Worm (Caenorhabditis elegans) whole organism, early embryonic: ENCODE measurements around the gene B0432.7.

ENCODE experiments used
- B0310.2 ChIP-seq: sonication (generic microtip); optimal IDR thresholded peaks from 2 replicates; lab custom pipeline; 2016; ENCODE audit warnings: mild to moderate bottlenecking, missing genetic modification characterization, missing compliant biosample characterization
- F13C5.2 ChIP-seq: sonication (generic microtip); optimal IDR thresholded peaks from 2 replicates; lab custom pipeline; 2017; ENCODE audit warnings: mild to moderate bottlenecking, missing genetic modification characterization, inconsistent platforms, missing compliant biosample characterization
- aly-1 ChIP-seq: sonication (generic microtip); optimal IDR thresholded peaks from 2 replicates; lab custom pipeline; 2016; ENCODE audit warnings: missing genetic modification characterization, missing compliant biosample characterization
- ama-1 ChIP-seq: fragments of 150-350 bp; optimal IDR thresholded peaks from 2 replicates; lab custom pipeline; 2014
- ceh-13 ChIP-seq: fragments of 200-800 bp; sonication (Bioruptor generic); optimal IDR thresholded peaks from 2 replicates; lab custom pipeline; 2018; ENCODE audit warnings: mild to moderate bottlenecking, missing genetic modification characterization, missing compliant biosample characterization
- ceh-36 ChIP-seq: sonication (generic microtip); optimal IDR thresholded peaks from 2 replicates; lab custom pipeline; 2016; ENCODE audit warnings: missing genetic modification characterization, inconsistent platforms, missing compliant biosample characterization
- ets-7 ChIP-seq: sonication (generic microtip); optimal IDR thresholded peaks from 2 replicates; lab custom pipeline; 2016; ENCODE audit warnings: missing genotype, missing genetic modification characterization, missing compliant biosample characterization
- flt-1 ChIP-seq: fragments of 200-800 bp; sonication (Bioruptor generic); IDR thresholded peaks from 2 replicates; pipeline ENCODE4 v1.3.6; 2022; ENCODE audit warnings: missing genetic modification characterization, missing compliant biosample characterization
- hmbx-1 ChIP-seq: sonication (generic microtip); optimal IDR thresholded peaks from 2 replicates; lab custom pipeline; 2016; ENCODE audit warnings: mild to moderate bottlenecking, missing genetic modification characterization, missing compliant biosample characterization
- hmg-4 ChIP-seq: fragments of 200-800 bp; sonication (Bioruptor generic); optimal IDR thresholded peaks from 2 replicates; lab custom pipeline; 2018; ENCODE audit warnings: mild to moderate bottlenecking, missing genetic modification characterization, missing compliant biosample characterization
- hnd-1 ChIP-seq: sonication (generic microtip); optimal IDR thresholded peaks from 2 replicates; lab custom pipeline; 2016; ENCODE audit warnings: missing genetic modification characterization, missing compliant biosample characterization
- pes-1 ChIP-seq: fragments of 200-800 bp; sonication (Bioruptor generic); IDR thresholded peaks from 2 replicates; pipeline ENCODE4 v1.3.6; 2022; ENCODE audit warnings: missing genetic modification reagents, missing genetic modification characterization, missing compliant biosample characterization
- scrt-1 ChIP-seq: fragments of 200-800 bp; sonication (Bioruptor generic); IDR thresholded peaks from 2 replicates; pipeline ENCODE4 v1.3.6; 2022; ENCODE audit warnings: missing genetic modification characterization, missing compliant biosample characterization
- sea-1 ChIP-seq: fragments of 200-800 bp; sonication (Bioruptor generic); conservative IDR thresholded peaks from 2 replicates; pipeline ENCODE4 v1.3.6; 2022; ENCODE audit warnings: missing genetic modification characterization, missing compliant biosample characterization
- tbx-11 ChIP-seq: fragments of 200-800 bp; sonication (Bioruptor generic); IDR thresholded peaks from 2 replicates; pipeline ENCODE4 v1.3.6; 2022; ENCODE audit warnings: missing genetic modification characterization, missing compliant biosample characterization
- tbx-37 ChIP-seq: fragments of 200-800 bp; sonication (Bioruptor generic); conservative IDR thresholded peaks from 2 replicates; pipeline ENCODE4 v1.3.6; 2022; ENCODE audit warnings: missing genetic modification reagents, missing genetic modification characterization, missing compliant biosample characterization
- tra-4 ChIP-seq: sonication (generic microtip); optimal IDR thresholded peaks from 2 replicates; lab custom pipeline; 2017; ENCODE audit warnings: missing genetic modification characterization, missing compliant biosample characterization

B0432.7 gene

DNA sequence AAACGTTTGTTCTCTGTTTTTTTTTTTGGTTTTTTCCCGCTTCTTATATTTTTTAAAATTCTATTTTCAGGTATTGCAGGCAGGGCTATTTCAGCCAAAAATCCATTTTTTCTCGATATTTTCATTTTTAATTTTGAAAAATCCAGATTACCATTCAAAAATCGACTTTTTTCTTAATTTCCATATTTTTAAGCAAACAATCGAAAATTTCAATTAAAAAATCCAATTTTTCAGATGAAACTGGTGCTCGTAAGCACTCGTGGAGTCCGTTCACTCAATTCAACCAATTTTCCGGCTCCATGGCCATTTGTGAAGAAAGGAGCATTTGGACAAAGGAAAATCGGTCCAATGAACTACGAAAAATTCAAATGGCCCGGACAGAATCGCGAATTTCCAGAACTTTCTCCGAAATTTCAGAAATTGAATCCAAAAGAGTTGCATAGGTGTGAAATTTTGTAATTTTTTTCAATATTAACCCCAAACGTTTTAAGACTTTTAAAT is 15.0 kb upstream of the B0432.7 start, which contains the start of gene mrpl-41:
Gene mrpl-41, plus strand, starts transcription at position 235 of the 501 bp plus-strand sequence.
- TF ChIP-seq ets-7 (tag; lab: Kevin White, UChicago) (no peak), ceh-36 (tag; lab: Kevin White, UChicago) (no peak), hmbx-1 (tag; lab: Kevin White, UChicago) (no peak), sea-1 (GFP tag; lab: Robert Waterston, UW) (no peak), B0310.2 (tag; lab: Kevin White, UChicago) (no peak), hmg-4 (GFP tag; lab: Kevin White, UChicago) (no peak), ceh-13 (GFP tag; lab: Kevin White, UChicago) (no peak), tbx-11 (GFP tag; lab: Robert Waterston, UW) (no peak), aly-1 (no peak), tra-4 (no peak), pes-1 (GFP tag; lab: Robert Waterston, UW) (no peak), hnd-1 (tag; lab: Kevin White, UChicago) (no peak), flt-1 (GFP tag; lab: Robert Waterston, UW) (no peak), tbx-37 (no peak), scrt-1 (GFP tag; lab: Robert Waterston, UW) (no peak), ama-1 (lab: Kevin White, UChicago) (no peak), F13C5.2 (tag; lab: Kevin White, UChicago) (no peak)

DNA sequence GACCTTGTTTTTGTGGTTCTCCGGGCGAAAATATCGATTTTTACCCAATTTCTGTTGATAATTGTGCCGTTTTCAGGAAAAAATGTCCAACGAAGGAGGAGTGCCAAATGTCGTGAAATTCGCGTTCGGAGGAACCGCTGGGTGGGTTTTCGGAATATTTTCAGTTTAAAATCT is 12.7 kb upstream of the B0432.7 start, which contains the start of gene misc-1:
Gene misc-1, plus strand, starts transcription at position 75 of the 174 bp plus-strand sequence.
- TF ChIP-seq scrt-1 (GFP tag; lab: Robert Waterston, UW), result no peak
- no peak for TF ChIP-seq ceh-13 (GFP tag; lab: Kevin White, UChicago)
- no peak for TF ChIP-seq tra-4
- no peak for TF ChIP-seq ceh-36 (tag; lab: Kevin White, UChicago)

DNA sequence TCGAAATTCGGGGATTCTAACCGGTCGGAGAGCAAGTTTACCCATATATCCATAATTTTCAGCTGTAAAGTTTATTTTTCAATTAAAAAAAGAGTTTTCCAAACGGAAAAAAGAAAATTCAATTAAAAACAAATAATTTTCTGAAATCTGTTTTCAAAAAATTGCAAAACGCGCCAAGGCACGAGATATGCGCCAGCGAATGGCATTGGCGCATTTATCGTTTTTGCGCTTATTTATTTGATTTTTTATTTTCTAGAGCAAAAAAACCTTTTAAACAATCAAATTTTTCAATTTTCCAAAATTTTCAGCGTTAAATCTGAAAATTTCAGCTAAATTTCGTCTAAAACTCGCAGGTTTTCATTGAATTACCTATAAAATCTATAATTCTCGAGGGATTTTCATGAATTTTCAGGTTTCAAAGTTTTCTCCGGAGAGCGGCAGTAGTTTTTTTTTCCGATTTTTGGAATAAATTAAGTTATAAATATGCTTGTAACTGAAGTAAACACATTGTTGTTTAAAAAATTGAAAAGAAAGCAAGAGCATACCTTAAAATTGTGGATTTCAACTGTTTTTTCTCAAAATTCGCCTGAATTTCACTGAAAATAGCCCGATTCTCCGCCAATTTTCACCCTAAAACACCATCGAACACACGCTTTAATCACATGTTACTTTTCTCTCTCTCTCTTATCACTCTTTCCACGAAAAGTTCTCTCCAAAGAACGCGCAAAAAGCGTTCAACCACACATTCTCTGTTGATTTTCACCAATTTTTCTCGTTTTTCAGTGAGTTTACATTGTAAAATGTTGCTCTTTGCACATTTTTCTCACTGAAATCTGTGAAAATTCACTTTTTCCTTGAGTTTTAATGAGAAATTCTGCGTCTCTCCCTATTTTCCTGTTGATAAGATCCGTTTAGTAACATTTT is 12.1 kb upstream of the B0432.7 start, which contains the start of gene B0432.10:
Gene B0432.10, minus strand, starts transcription at position 649 of the 924 bp plus-strand sequence.
- no peak for TF ChIP-seq hnd-1 (tag; lab: Kevin White, UChicago)
- TF ChIP-seq sea-1 (GFP tag; lab: Robert Waterston, UW), result no peak
- no peak for TF ChIP-seq tra-4
- no peak for TF ChIP-seq ceh-36 (tag; lab: Kevin White, UChicago)
- TF ChIP-seq hmbx-1 (tag; lab: Kevin White, UChicago), result no peak
- TF ChIP-seq scrt-1 (GFP tag; lab: Robert Waterston, UW), result no peak
- TF ChIP-seq tbx-11 (GFP tag; lab: Robert Waterston, UW), result no peak
- no peak for TF ChIP-seq F13C5.2 (tag; lab: Kevin White, UChicago)
- TF ChIP-seq tbx-37, result no peak
- TF ChIP-seq B0310.2 (tag; lab: Kevin White, UChicago), result no peak

DNA sequence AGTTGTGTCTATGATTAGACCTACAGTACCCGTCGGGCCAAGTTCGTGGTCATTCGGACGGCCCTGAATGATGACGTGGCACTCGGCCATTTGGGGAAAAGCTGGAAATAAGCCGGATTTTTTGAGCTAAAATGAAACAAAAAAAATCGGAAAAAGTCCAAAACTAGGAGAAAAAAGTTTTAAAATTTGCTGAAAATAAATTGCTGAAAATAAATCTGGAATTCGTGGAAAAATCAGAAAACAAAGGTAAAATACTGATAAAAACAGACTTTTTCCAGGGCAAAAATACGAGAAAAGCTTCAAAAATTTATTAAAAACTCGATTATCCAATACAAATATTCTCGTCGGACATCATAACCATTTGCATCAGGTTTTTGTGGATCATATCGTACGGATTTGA is 9.8 kb upstream of the B0432.7 start, which contains the start of gene B0432.9:
Gene B0432.9, minus strand, starts transcription at position 101 of the 400 bp plus-strand sequence.
- no peak for TF ChIP-seq F13C5.2 (tag; lab: Kevin White, UChicago)
- no peak for TF ChIP-seq aly-1

DNA sequence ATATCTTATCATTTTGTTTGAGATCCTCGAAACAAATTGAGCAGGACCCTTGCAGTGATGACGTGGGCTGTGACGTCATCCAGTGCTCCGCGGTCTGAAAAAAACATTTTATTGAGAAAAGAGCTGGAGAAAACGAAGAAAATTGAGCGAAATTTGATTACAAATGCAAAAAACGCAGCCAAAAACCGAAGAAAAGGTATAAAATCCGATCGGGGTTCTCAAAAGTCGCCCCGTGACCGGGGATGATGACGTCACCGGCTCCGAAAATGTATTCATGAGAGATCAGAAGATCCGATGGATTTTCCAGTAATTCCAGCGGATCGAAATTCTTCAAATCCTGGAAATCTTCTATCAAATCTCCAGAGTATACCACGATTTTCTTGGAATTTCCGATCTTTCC is 8.7 kb upstream of the B0432.7 start, which contains the start of gene trul-1:
Gene trul-1, minus strand, starts transcription at position 101 of the 400 bp plus-strand sequence.
- TF ChIP-seq ceh-13 (GFP tag; lab: Kevin White, UChicago) (no peak), B0310.2 (tag; lab: Kevin White, UChicago) (no peak), ama-1 (lab: Kevin White, UChicago) (no peak), flt-1 (GFP tag; lab: Robert Waterston, UW) (no peak), hmbx-1 (tag; lab: Kevin White, UChicago) (no peak), tbx-11 (GFP tag; lab: Robert Waterston, UW) (no peak), hmg-4 (GFP tag; lab: Kevin White, UChicago) (no peak), tra-4 (no peak), scrt-1 (GFP tag; lab: Robert Waterston, UW) (no peak), sea-1 (GFP tag; lab: Robert Waterston, UW) (no peak), aly-1 (no peak)

DNA sequence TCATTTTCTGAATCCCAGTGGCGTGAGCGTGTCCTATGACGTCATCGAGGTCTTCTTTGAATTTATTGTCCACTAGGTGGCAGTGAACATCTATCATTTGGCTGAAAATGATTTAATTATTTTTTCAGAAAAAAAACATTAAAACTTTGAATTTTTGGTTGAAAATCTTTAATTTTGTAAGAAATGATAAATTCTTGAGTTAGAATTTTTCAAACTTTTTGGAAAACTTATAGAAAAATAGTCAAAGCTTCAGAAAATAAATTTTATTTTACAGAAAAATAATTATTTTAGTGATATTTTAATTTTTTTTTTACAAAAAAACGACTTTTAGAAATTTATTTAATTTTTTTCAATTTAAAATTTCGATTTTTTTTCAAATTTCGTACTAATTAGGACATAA is 4.9 kb upstream of the B0432.7 start, which contains the start of gene B0432.8:
Gene B0432.8, minus strand, starts transcription at position 101 of the 400 bp plus-strand sequence.
- no peak for TF ChIP-seq tbx-11 (GFP tag; lab: Robert Waterston, UW)
- TF ChIP-seq F13C5.2 (tag; lab: Kevin White, UChicago), result no peak
- TF ChIP-seq hmg-4 (GFP tag; lab: Kevin White, UChicago), result no peak
- no peak for TF ChIP-seq aly-1
- no peak for TF ChIP-seq tra-4
- TF ChIP-seq ama-1 (lab: Kevin White, UChicago), result no peak
- no peak for TF ChIP-seq ets-7 (tag; lab: Kevin White, UChicago)
- no peak for TF ChIP-seq flt-1 (GFP tag; lab: Robert Waterston, UW)
- TF ChIP-seq pes-1 (GFP tag; lab: Robert Waterston, UW), result no peak
- TF ChIP-seq tbx-37, result no peak
- TF ChIP-seq hmbx-1 (tag; lab: Kevin White, UChicago), result no peak
- no peak for TF ChIP-seq hnd-1 (tag; lab: Kevin White, UChicago)
- no peak for TF ChIP-seq ceh-36 (tag; lab: Kevin White, UChicago)
- TF ChIP-seq ceh-13 (GFP tag; lab: Kevin White, UChicago), result no peak
- no peak for TF ChIP-seq B0310.2 (tag; lab: Kevin White, UChicago)
- no peak for TF ChIP-seq scrt-1 (GFP tag; lab: Robert Waterston, UW)
- TF ChIP-seq sea-1 (GFP tag; lab: Robert Waterston, UW), result no peak

DNA sequence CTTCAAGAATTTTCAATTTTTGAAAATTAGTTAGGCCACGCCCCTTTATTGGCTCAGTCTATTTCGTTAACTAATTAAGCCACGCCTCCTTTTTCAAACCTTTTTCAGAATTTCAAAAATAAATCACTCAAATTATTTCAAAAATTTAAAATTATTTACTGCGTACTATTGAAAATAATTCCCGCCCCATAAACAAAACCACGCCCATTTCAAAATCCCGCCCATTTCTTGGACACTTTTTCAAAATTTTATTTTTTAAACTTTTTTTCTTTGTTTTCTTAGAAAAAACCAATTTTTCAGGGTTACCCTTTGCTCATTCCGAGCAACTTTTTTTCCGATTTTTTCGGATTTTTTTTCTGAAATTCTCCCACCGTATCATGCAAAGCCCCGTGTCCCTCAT is 9.7 kb downstream of the B0432.7 start, which contains the start of gene B0432.14:
Gene B0432.14, plus strand, starts transcription at position 301 of the 400 bp plus-strand sequence.
- no peak for TF ChIP-seq ceh-36 (tag; lab: Kevin White, UChicago)
- TF ChIP-seq hmg-4 (GFP tag; lab: Kevin White, UChicago), result no peak
- TF ChIP-seq aly-1, result no peak
- no peak for TF ChIP-seq hnd-1 (tag; lab: Kevin White, UChicago)
- TF ChIP-seq ets-7 (tag; lab: Kevin White, UChicago), result no peak
- no peak for TF ChIP-seq ceh-13 (GFP tag; lab: Kevin White, UChicago)
- no peak for TF ChIP-seq F13C5.2 (tag; lab: Kevin White, UChicago)
- no peak for TF ChIP-seq ama-1 (lab: Kevin White, UChicago)
- no peak for TF ChIP-seq tbx-37
- no peak for TF ChIP-seq pes-1 (GFP tag; lab: Robert Waterston, UW)
- TF ChIP-seq scrt-1 (GFP tag; lab: Robert Waterston, UW), result no peak
- no peak for TF ChIP-seq tbx-11 (GFP tag; lab: Robert Waterston, UW)
- no peak for TF ChIP-seq sea-1 (GFP tag; lab: Robert Waterston, UW)
